Worm (Caenorhabditis elegans): Measurements from ENCODE around the gene F47C12.7.

Gene F47C12.7

DNA sequence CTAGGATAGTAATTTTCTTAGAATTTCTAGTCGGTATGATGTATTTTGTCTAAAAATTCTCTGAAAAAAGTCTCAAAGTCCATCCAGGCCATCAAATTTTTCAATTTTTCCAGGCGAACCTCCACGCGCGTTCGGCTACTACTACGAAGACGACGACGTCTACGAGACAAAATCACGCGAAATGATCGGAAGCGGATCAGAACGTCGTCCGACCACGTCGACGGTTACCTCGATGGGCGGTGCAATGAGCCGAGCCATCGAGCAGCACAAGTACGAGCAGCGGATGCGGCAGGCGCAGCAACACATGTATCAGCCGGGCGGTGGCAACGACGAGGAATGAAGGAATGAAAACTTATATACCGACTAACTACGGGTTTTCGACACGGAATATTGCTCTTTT is 18.3 kb upstream of the F47C12.7 start:
- no peak for TF ChIP-seq lin-32 (GFP tag; optimal IDR thresholded peaks at IDR 0.05)
- TF ChIP-seq snpc-4 (tag; optimal IDR thresholded peaks at IDR 0.05), result no peak
- no peak for TF ChIP-seq ztf-11 (tag; optimal IDR thresholded peaks at IDR 0.05)
- TF ChIP-seq sptf-1 (tag; optimal IDR thresholded peaks at IDR 0.05), result no peak
- no peak for TF ChIP-seq flh-1 (GFP tag; optimal IDR thresholded peaks at IDR 0.05)
- no peak for TF ChIP-seq mab-5 (tag; optimal IDR thresholded peaks at IDR 0.05)
- TF ChIP-seq blmp-1 (tag; optimal IDR thresholded peaks at IDR 0.05), result no peak
- no peak for TF ChIP-seq M03D4.4 (tag; optimal IDR thresholded peaks at IDR 0.05)
- no peak for TF ChIP-seq pha-4 (tag; optimal IDR thresholded peaks at IDR 0.05)

DNA sequence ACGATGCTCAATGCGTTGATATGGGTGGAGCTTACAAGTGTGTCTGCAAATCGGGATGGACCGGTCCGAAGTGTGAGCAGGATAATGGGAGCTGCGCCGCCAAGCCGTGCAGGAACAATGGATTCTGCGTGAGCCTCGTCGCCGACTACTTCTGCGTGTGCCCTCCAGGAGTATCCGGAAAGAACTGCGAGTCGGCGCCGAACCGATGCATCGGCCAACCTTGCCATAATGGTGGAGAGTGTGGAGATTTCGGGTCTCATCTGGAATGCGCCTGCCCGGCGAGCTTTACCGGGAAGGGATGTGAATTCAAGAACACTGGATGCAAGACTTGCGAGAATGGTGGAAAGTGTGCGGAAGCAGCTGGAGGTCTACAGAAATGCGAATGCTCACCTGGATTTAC is 14.6 kb upstream of the F47C12.7 start:
- TF ChIP-seq nhr-237 (tag; optimal IDR thresholded peaks at IDR 0.05) (no peak), elt-3 (tag; optimal IDR thresholded peaks at IDR 0.05) (no peak), lin-13 (tag; optimal IDR thresholded peaks at IDR 0.05) (no peak), tbx-8 (GFP tag; optimal IDR thresholded peaks at IDR 0.05) (no peak), unc-62 (GFP tag; optimal IDR thresholded peaks at IDR 0.05) (no peak), ces-1 (GFP tag; optimal IDR thresholded peaks at IDR 0.05) (no peak), nhr-28 (tag; optimal IDR thresholded peaks at IDR 0.05) (no peak), cnd-1 (tag; optimal IDR thresholded peaks at IDR 0.05) (no peak), M03D4.4 (tag; optimal IDR thresholded peaks at IDR 0.05) (no peak), nhr-76 (tag; optimal IDR thresholded peaks at IDR 0.05) (no peak)

DNA sequence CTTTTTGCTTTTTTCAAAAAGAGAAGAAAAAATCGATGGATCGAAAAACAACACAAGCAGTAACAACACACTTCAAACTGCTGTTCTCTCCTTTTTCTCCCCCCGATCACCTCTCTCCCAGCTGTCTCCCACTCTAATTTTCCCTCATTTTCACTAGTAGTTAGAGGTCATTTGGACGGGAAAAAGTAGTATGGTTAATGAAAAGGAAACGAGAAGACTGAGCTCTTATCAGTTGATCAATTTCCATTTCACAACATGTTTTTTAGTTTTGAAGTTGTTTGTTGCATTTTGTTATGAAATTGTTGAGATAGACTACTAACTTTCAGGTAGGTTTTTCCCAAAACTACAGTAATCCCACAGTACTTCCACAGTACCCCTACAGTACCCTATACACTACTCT is 13.2 kb upstream of the F47C12.7 start:
- no peak for TF ChIP-seq nhr-237 (tag; optimal IDR thresholded peaks at IDR 0.05)
- TF ChIP-seq unc-62 (GFP tag; optimal IDR thresholded peaks at IDR 0.05), result no peak
- TF ChIP-seq hlh-1 (tag; optimal IDR thresholded peaks at IDR 0.05), result no peak
- no peak for TF ChIP-seq cnd-1 (tag; optimal IDR thresholded peaks at IDR 0.05)
- no peak for TF ChIP-seq zip-8 (tag; optimal IDR thresholded peaks at IDR 0.05)
- TF ChIP-seq ceh-43 (GFP tag; optimal IDR thresholded peaks at IDR 0.05), result no peak
- TF ChIP-seq flh-1 (GFP tag; optimal IDR thresholded peaks at IDR 0.05), result no peak

DNA sequence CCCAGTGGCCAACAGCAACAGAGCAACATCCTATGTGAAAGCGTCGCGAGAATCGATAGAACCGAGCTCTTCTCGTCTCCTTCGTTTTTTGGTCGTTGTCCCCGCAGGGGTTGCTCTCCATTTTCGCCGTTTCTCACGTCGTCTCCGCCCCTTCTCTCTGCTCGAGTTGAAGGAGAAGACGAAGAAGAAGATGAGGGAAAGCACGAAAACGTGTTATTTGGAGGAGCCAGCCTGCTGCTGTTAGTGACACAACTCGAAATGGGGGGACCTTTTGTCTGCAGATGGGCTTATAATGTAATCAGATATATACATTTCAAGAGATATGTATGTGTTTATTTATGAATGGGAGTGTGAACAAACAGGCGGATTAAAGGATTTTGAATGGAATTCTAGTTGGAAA is 12.4 kb upstream of the F47C12.7 start, which contains the start of gene W02C12.2:
Gene W02C12.2 (minus strand): TSS at position 277 of the 400 bp plus-strand sequence.
- TF ChIP-seq nhr-237 (tag; optimal IDR thresholded peaks at IDR 0.05) (no peak), ces-1 (GFP tag; optimal IDR thresholded peaks at IDR 0.05) (peak; percentile 51)

DNA sequence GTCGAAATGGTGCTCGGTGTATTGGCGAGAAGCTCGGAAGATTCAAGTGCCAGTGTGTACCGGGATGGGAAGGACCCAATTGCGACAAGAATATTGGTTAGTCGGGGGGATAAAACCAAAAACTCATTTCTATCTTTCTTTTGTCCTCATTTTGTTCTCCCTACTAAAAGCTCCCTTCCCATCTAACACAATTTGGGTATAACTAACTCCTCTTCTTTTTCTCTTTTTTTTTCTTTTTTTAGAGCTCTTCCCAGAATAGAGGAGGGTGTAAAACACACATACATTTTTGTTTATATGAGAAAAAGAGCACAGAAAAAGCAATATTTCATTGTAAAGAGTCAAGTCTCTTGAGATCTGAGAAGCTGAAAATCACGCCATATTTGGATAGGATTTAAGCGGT is 9.9 kb upstream of the F47C12.7 start:
- TF ChIP-seq cnd-1 (tag; optimal IDR thresholded peaks at IDR 0.05) (no peak), pha-4 (tag; optimal IDR thresholded peaks at IDR 0.05) (no peak), ceh-83 (GFP tag; optimal IDR thresholded peaks at IDR 0.05) (no peak), M03D4.4 (tag; optimal IDR thresholded peaks at IDR 0.05) (no peak), sptf-1 (tag; optimal IDR thresholded peaks at IDR 0.05) (no peak), tbx-8 (GFP tag; optimal IDR thresholded peaks at IDR 0.05) (no peak), lsy-2 (tag; optimal IDR thresholded peaks at IDR 0.05) (no peak), unc-62 (GFP tag; optimal IDR thresholded peaks at IDR 0.05) (no peak), elt-1 (tag; optimal IDR thresholded peaks at IDR 0.05; ENCODE audit: borderline replicate concordance, insufficient read depth) (no peak), bed-3 (GFP tag; optimal IDR thresholded peaks at IDR 0.05) (no peak), snpc-4 (tag; optimal IDR thresholded peaks at IDR 0.05) (no peak), mls-2 (tag; optimal IDR thresholded peaks at IDR 0.05) (no peak), hlh-1 (tag; optimal IDR thresholded peaks at IDR 0.05) (no peak), sem-2 (GFP tag; optimal IDR thresholded peaks at IDR 0.05) (no peak), mep-1 (tag; optimal IDR thresholded peaks at IDR 0.05) (no peak), elt-3 (tag; optimal IDR thresholded peaks at IDR 0.05) (no peak), nhr-76 (tag; optimal IDR thresholded peaks at IDR 0.05) (no peak), nhr-237 (tag; optimal IDR thresholded peaks at IDR 0.05) (no peak), unc-120 (tag; optimal IDR thresholded peaks at IDR 0.05; ENCODE audit: poor library complexity, severe bottlenecking) (no peak), nhr-12 (tag; optimal IDR thresholded peaks at IDR 0.05) (no peak)

DNA sequence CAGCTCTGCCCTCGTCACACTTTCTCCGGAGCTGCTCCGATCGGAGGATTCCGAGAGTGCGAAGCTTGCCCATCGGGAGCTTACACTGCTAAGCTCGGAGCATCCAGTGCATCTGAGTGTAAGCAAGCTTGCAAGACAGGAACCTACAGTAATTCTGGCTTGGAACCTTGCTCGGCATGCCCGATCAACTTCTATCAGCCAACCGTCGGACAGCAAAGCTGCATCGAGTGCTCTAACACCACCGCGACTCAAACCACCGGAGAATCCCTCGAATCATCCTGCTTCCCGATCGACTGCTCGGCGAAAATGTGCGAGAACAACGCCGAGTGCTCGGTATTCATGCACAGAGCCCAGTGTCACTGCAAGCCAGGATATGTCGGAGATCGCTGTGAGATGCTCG is 8.9 kb upstream of the F47C12.7 start:
- TF ChIP-seq drap-1 (GFP tag; optimal IDR thresholded peaks at IDR 0.05) (no peak), mls-2 (tag; optimal IDR thresholded peaks at IDR 0.05) (no peak), elt-1 (tag; optimal IDR thresholded peaks at IDR 0.05; ENCODE audit: borderline replicate concordance, insufficient read depth) (no peak), M03D4.4 (tag; optimal IDR thresholded peaks at IDR 0.05) (no peak), ham-2 (GFP tag; optimal IDR thresholded peaks at IDR 0.05) (no peak), ceh-83 (GFP tag; optimal IDR thresholded peaks at IDR 0.05) (no peak), unc-120 (tag; optimal IDR thresholded peaks at IDR 0.05; ENCODE audit: poor library complexity, severe bottlenecking) (no peak), flh-1 (GFP tag; optimal IDR thresholded peaks at IDR 0.05) (no peak), snpc-4 (tag; optimal IDR thresholded peaks at IDR 0.05) (no peak), pha-4 (tag; optimal IDR thresholded peaks at IDR 0.05) (no peak), bed-3 (GFP tag; optimal IDR thresholded peaks at IDR 0.05) (no peak), sem-2 (GFP tag; optimal IDR thresholded peaks at IDR 0.05) (no peak), tbx-8 (GFP tag; optimal IDR thresholded peaks at IDR 0.05) (no peak), ceh-43 (GFP tag; optimal IDR thresholded peaks at IDR 0.05) (no peak), zip-8 (tag; optimal IDR thresholded peaks at IDR 0.05) (no peak)

All from whole organism, mixed stage, embryonic.